Fruit fly (Drosophila melanogaster) whole organism, wandering third instar larva: ENCODE measurements around the gene CG4133.
"Not testable (repeated sequence)": the region's sequence is repeated elsewhere in the genome, so short reads cannot be mapped to it uniquely, and the experiment has no call there.

Source experiments
- Abd-B ChIP-seq: fragments of >200 bp; optimal IDR thresholded peaks from 2 replicates; lab custom pipeline; 2017; ENCODE audit warnings: missing biosample characterization, missing genetic modification characterization
- CG32264 ChIP-seq: fragments of 200-800 bp; sonication (Bioruptor generic); optimal IDR thresholded peaks from 2 replicates; lab custom pipeline; 2016; ENCODE audit warnings: missing biosample characterization, missing genetic modification characterization
- CG9705 ChIP-seq: fragments of 200-800 bp; sonication (Bioruptor generic); optimal IDR thresholded peaks from 2 replicates; lab custom pipeline; 2018; ENCODE audit warnings: missing biosample characterization, mild to moderate bottlenecking, missing genetic modification characterization
- GATAd ChIP-seq: sonication (Bioruptor generic); optimal IDR thresholded peaks from 2 replicates; lab custom pipeline; 2016; ENCODE audit warnings: missing biosample characterization, missing genetic modification characterization
- HLH106 ChIP-seq: fragments of 200-800 bp; optimal IDR thresholded peaks from 3 replicates; lab custom pipeline; 2019; ENCODE audit warnings: missing biosample characterization, mild to moderate bottlenecking, missing genetic modification characterization, moderate library complexity
- Hnf4 ChIP-seq: fragments of 200-800 bp; sonication (Bioruptor generic); optimal IDR thresholded peaks from 2 replicates; lab custom pipeline; 2016; ENCODE audit warnings: missing biosample characterization, mild to moderate bottlenecking, missing genetic modification characterization
- Hr78 ChIP-seq: fragments of >200 bp; optimal IDR thresholded peaks from 2 replicates; lab custom pipeline; 2017; ENCODE audit warnings: missing biosample characterization, missing genetic modification characterization
- Hr83 ChIP-seq: fragments of 200-300 bp; sonication (Bioruptor generic); optimal IDR thresholded peaks from 2 replicates; lab custom pipeline; 2016; ENCODE audit warnings: missing biosample characterization, mild to moderate bottlenecking, missing genetic modification characterization, moderate library complexity; ENCODE audit not compliant: poor library complexity, severe bottlenecking
- Jra ChIP-seq: sonication (Bioruptor generic); optimal IDR thresholded peaks from 2 replicates; lab custom pipeline; 2016; ENCODE audit warnings: missing biosample characterization, missing genetic modification characterization
- Mio ChIP-seq: sonication (Bioruptor generic); optimal IDR thresholded peaks from 2 replicates; lab custom pipeline; 2016; ENCODE audit warnings: missing biosample characterization, missing genetic modification characterization
- N ChIP-seq: fragments of >200 bp; optimal IDR thresholded peaks from 2 replicates; lab custom pipeline; 2018; ENCODE audit warnings: missing biosample characterization, missing external identifiers, missing genetic modification characterization
- OdsH ChIP-seq: fragments of 200-800 bp; sonication (Bioruptor generic); optimal IDR thresholded peaks from 2 replicates; lab custom pipeline; 2016; ENCODE audit warnings: missing biosample characterization, mild to moderate bottlenecking, missing genetic modification characterization
- Rel ChIP-seq, 2 experiments: fragments of 200-800 bp; sonication (Bioruptor generic) in 1 of 2; optimal IDR thresholded peaks; 2 replicates in 1 of 2; 3 replicates in 1 of 2; lab custom pipeline; 2016 to 2019; ENCODE audit warnings: mild to moderate bottlenecking in 2 of 2, missing biosample characterization in 2 of 2, missing genetic modification characterization in 2 of 2, moderate library complexity in 1 of 2
- Sp1 ChIP-seq: fragments of 200-800 bp; sonication (Bioruptor generic); optimal IDR thresholded peaks from 3 replicates; lab custom pipeline; 2019; ENCODE audit warnings: missing biosample characterization, mild to moderate bottlenecking, missing genetic modification characterization, moderate library complexity
- Vsx2 ChIP-seq: fragments of 200-300, 225-300 bp; sonication (Bioruptor generic); optimal IDR thresholded peaks from 2 replicates; lab custom pipeline; 2018; ENCODE audit warnings: missing biosample characterization, missing genetic modification characterization; ENCODE audit not compliant: partially characterized antibody
- br ChIP-seq: fragments of 200-800 bp; sonication (Bioruptor generic); optimal IDR thresholded peaks from 2 replicates; lab custom pipeline; 2016; ENCODE audit warnings: missing biosample characterization, missing genetic modification characterization
- brk ChIP-seq: fragments of 200-800 bp; sonication (Bioruptor generic); optimal IDR thresholded peaks from 2 replicates; lab custom pipeline; 2016; ENCODE audit warnings: missing biosample characterization, mild to moderate bottlenecking, missing genetic modification characterization
- dl ChIP-seq, 2 experiments: fragments of 175-275, 200-275 bp in 1 of 2; fragments of 200-275 bp in 1 of 2; sonication (Bioruptor generic); optimal IDR thresholded peaks; lab custom pipeline; 2018; ENCODE audit warnings: mild to moderate bottlenecking in 2 of 2, missing biosample characterization in 2 of 2, missing genetic modification characterization in 2 of 2, moderate library complexity in 2 of 2; ENCODE audit not compliant: partially characterized antibody in 2 of 2, insufficient read depth in 1 of 2
- dmrt93B ChIP-seq: fragments of 200-800 bp; sonication (Bioruptor generic); optimal IDR thresholded peaks from 2 replicates; lab custom pipeline; 2018; ENCODE audit warnings: missing biosample characterization, mild to moderate bottlenecking, missing genetic modification characterization
- dsf ChIP-seq: sonication (Bioruptor generic); optimal IDR thresholded peaks from 2 replicates; lab custom pipeline; 2016; ENCODE audit warnings: missing biosample characterization, missing genetic modification characterization, borderline replicate concordance
- ey ChIP-seq: fragments of 200-800 bp; sonication (Bioruptor generic); optimal IDR thresholded peaks from 2 replicates; lab custom pipeline; 2016; ENCODE audit warnings: missing biosample characterization, missing genetic modification characterization
- foxo ChIP-seq, 2 experiments: fragments of 200-800 bp; sonication (Bioruptor generic); optimal IDR thresholded peaks; 2 replicates in 1 of 2; 3 replicates in 1 of 2; lab custom pipeline; 2016 to 2017; ENCODE audit warnings: missing biosample characterization in 2 of 2, missing genetic modification characterization in 2 of 2
- fru ChIP-seq: fragments of 200-800 bp; sonication (Bioruptor generic); optimal IDR thresholded peaks from 3 replicates; lab custom pipeline; 2016; ENCODE audit warnings: missing biosample characterization, mild to moderate bottlenecking, missing genetic modification characterization
- h ChIP-seq: fragments of 200-800 bp; sonication (Bioruptor generic); optimal IDR thresholded peaks from 3 replicates; lab custom pipeline; 2016; ENCODE audit warnings: missing biosample characterization, mild to moderate bottlenecking, missing genetic modification characterization
- lola ChIP-seq: fragments of >200 bp; optimal IDR thresholded peaks from 2 replicates; lab custom pipeline; 2017; ENCODE audit warnings: missing biosample characterization, missing genetic modification characterization
- psq ChIP-seq: fragments of 200-800 bp; sonication (Bioruptor generic); optimal IDR thresholded peaks from 3 replicates; lab custom pipeline; 2017; ENCODE audit warnings: missing biosample characterization, mild to moderate bottlenecking, missing genetic modification characterization, moderate library complexity
- rgr ChIP-seq: fragments of 200-800 bp; sonication (Bioruptor generic); optimal IDR thresholded peaks from 3 replicates; lab custom pipeline; 2016; ENCODE audit warnings: missing biosample characterization, mild to moderate bottlenecking, missing genetic modification characterization
- sage ChIP-seq: fragments of 200-800 bp; sonication (Bioruptor generic); optimal IDR thresholded peaks from 2 replicates; lab custom pipeline; 2016; ENCODE audit warnings: missing biosample characterization, mild to moderate bottlenecking, missing genetic modification characterization
- sv ChIP-seq: fragments of 200-800 bp; sonication (Bioruptor generic); optimal IDR thresholded peaks from 3 replicates; lab custom pipeline; 2016; ENCODE audit warnings: missing biosample characterization, missing genetic modification characterization
- tai ChIP-seq: sonication (Bioruptor generic); optimal IDR thresholded peaks from 2 replicates; lab custom pipeline; 2016; ENCODE audit warnings: missing biosample characterization, missing genetic modification characterization
- usp ChIP-seq: fragments of >200 bp; optimal IDR thresholded peaks from 2 replicates; lab custom pipeline; 2017; ENCODE audit warnings: missing biosample characterization, missing genetic modification characterization
- woc ChIP-seq: sonication (Bioruptor generic); optimal IDR thresholded peaks from 2 replicates; lab custom pipeline; 2016; ENCODE audit warnings: missing biosample characterization, mild to moderate bottlenecking, missing genetic modification characterization

CG4133 gene

DNA sequence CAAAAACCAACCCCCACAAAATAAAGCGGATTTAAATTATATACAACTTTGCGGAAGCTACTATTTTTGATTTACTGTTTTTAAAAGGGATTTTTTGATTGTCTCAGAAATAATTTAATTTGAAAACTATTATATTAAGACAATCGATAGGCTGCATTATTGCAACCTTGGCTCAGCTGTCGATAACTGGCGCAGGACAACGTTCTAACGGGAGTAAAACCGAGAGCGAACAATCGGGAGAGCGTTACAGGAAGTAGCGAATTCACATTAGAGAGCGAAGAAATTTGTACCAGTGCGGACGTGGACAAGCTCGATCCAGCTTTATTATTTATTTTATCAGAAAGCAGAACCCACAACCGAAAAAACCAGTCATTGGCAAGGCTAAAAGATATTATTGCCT is at the start of gene CG4133:
Gene CG4133, plus strand, starts transcription at position 258 of the 400 bp plus-strand sequence.
- not testable (repeated sequence) for TF ChIP-seq Hr78, h, CG32264 (GFP tag; lab: Kevin White, UChicago)

DNA sequence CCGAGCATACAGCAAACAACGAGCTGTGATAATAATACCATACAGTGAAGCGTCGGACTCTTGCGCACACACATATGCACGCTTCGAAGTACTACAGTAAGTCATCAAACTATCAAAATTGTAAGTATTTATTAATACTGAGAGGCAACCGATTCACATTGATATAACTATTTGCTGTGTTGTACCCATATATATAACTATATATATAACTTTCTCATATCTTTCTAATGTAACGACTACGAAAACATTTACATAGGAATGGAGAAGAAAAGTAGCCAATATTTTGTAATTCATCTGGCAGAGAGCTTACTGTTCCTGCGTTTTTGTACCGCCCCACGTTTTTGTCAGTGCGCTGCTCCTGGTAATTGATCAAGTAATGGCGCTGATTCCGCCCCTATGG is 42.4 kb upstream of the CG4133 start:
- TF ChIP-seq tai (GFP tag; lab: Kevin White, UChicago) (no peak), Hnf4 (GFP tag; lab: Kevin White, UChicago) (no peak), ey (GFP tag; lab: Kevin White, UChicago) (peak; percentile 2), Rel (GFP tag; optimal IDR thresholded peaks at IDR 0.05; lab: Kevin White, UChicago) (no peak), Rel (tag; optimal IDR thresholded peaks at IDR 0.05; lab: Kevin White, UChicago) (no peak), brk (no peak)

DNA sequence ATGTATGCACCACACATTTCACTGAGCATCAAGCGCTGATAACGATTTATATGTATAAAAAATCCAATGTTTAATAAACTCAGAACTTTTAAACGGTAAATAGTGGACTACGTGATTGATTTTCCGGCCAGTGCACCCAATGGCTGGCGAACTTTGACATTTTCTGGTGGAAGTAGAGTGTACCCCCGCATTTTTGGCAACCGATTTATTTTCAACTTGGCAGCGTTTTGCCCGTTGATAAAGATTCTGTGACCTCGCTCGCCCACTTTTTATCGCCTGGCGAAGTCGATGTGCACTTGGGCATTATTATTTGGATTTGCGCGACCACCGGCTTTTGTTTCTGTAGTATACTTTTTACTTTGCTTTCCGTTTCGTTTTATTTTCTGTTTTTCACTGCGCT is 41.4 kb upstream of the CG4133 start:
- TF ChIP-seq sage (GFP tag; lab: Kevin White, UChicago) (no peak), CG32264 (GFP tag; lab: Kevin White, UChicago) (no peak), woc (GFP tag; lab: Kevin White, UChicago) (no peak), GATAd (no peak), rgr (GFP tag; lab: Kevin White, UChicago) (no peak), Sp1 (GFP tag; lab: Kevin White, UChicago) (no peak), OdsH (GFP tag; lab: Kevin White, UChicago) (no peak), N (GFP tag; lab: Kevin White, UChicago) (no peak)

DNA sequence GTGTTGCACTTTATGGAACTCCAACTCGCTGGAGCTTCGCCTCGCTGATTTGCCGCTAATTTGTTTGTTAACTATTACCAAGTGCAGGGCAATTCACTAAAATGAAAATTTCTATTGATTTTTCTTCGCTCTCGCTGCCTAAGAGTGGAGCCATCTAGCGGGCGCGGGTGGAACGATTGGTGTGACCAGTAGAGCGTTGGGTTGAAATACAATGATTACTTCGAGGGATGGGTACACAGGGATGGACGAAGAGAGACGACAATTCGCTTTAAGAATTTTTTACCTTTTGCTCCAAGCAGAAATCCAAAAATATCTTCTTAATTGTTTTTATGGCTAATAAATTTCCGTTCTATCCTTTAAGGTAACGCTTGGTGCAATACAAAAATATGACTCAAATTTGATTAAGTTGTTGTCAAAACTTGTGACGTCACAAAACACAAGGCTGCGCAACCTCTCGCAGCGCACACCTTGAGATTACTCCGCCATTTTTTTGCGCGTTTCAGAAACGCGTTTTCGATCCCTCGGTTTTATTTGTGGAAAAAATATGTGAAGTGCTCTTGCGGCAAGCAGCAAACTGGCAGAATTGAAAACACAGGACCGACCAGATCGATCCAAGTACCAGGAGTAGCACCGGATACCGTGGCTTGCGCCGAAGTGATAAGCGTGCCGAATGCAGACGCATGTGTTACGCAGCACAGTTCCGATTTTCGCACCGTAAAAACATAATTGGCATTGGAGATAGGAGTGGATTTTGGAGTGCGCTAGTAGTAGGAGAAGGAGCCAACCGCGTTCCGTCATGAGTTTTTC is 40.5 kb upstream of the CG4133 start, which contains the start of the genes AP-2alpha and ebi:
Gene AP-2alpha, minus strand, starts transcription at position 185 of the 807 bp plus-strand sequence.
Gene ebi, plus strand, starts transcription at position 475 of the 807 bp plus-strand sequence.
- TF ChIP-seq Rel (GFP tag; optimal IDR thresholded peaks at IDR 0.05; lab: Kevin White, UChicago) (no peak), Rel (tag; optimal IDR thresholded peaks at IDR 0.05; lab: Kevin White, UChicago) (peak; percentile 60), sv (GFP tag; lab: Kevin White, UChicago) (peak; percentile 86), Sp1 (GFP tag; lab: Kevin White, UChicago) (peak; percentile 88), br (GFP tag; lab: Kevin White, UChicago) (peak; percentile 89), HLH106 (peak; percentile 88), Abd-B (GFP tag; lab: Kevin White, UChicago) (no peak), Hr83 (GFP tag; lab: Kevin White, UChicago) (no peak), dmrt93B (GFP tag; lab: Kevin White, UChicago) (peak; percentile 81), GATAd (no peak), sage (GFP tag; lab: Kevin White, UChicago) (no peak), Jra (GFP tag; lab: Kevin White, UChicago) (peak; percentile 71), lola (no peak), CG32264 (GFP tag; lab: Kevin White, UChicago) (peak; percentile 17), ey (GFP tag; lab: Kevin White, UChicago) (peak; percentile 89), usp (no peak), fru (GFP tag; lab: Kevin White, UChicago) (peak; percentile 94), dsf (GFP tag; lab: Kevin White, UChicago) (peak; percentile 69), dl (GFP tag; optimal IDR thresholded peaks at IDR 0.05; lab: Kevin White, UChicago; ENCODE audit: insufficient read depth in 1 of 2, partially characterized antibody in 2 of 2) (no peak), psq (GFP tag; lab: Kevin White, UChicago) (peak; percentile 75), rgr (GFP tag; lab: Kevin White, UChicago) (peak; percentile 83), CG9705 (GFP tag; lab: Kevin White, UChicago) (peak; percentile 73), Vsx2 (no peak), Hr78 (GFP tag; lab: Kevin White, UChicago) (no peak), Mio (GFP tag; lab: Kevin White, UChicago) (no peak), Hnf4 (GFP tag; lab: Kevin White, UChicago) (no peak), foxo (GFP tag; optimal IDR thresholded peaks at IDR 0.05; lab: Kevin White, UChicago) (peak in 1 of 2 experiments; percentile 90), h (GFP tag; lab: Kevin White, UChicago) (peak; percentile 89), brk (no peak), OdsH (GFP tag; lab: Kevin White, UChicago) (peak; percentile 82), woc (GFP tag; lab: Kevin White, UChicago) (peak; percentile 97)
